Fruit fly (Drosophila melanogaster): Measurements from ENCODE around the gene CG10947.

The CG10947 gene

dm6 chr2L:20381329-20381728, 33.3 kb downstream of the CG10947 start:
- TF ChIP-seq psq (GFP tag; optimal IDR thresholded peaks at IDR 0.05) (no peak), Sp1 (GFP tag; optimal IDR thresholded peaks at IDR 0.05) (no peak), h (GFP tag; optimal IDR thresholded peaks at IDR 0.05) (no peak), Jra (GFP tag; optimal IDR thresholded peaks at IDR 0.05) (no peak), Dfd (GFP tag; optimal IDR thresholded peaks at IDR 0.05) (no peak), Rel (GFP tag; optimal IDR thresholded peaks at IDR 0.05) (no peak), Rel (tag; optimal IDR thresholded peaks at IDR 0.05) (no peak), Mio (GFP tag; optimal IDR thresholded peaks at IDR 0.05) (no peak), sage (GFP tag; optimal IDR thresholded peaks at IDR 0.05) (no peak), sv (GFP tag; optimal IDR thresholded peaks at IDR 0.05) (no peak), jim (GFP tag; optimal IDR thresholded peaks at IDR 0.05) (no peak), pan (optimal IDR thresholded peaks at IDR 0.05) (no peak), Abd-B (GFP tag; optimal IDR thresholded peaks at IDR 0.05) (no peak), Dif (GFP tag; optimal IDR thresholded peaks at IDR 0.05; ENCODE audit: partially characterized antibody) (no peak), rgr (GFP tag; optimal IDR thresholded peaks at IDR 0.05) (no peak), usp (GFP tag; optimal IDR thresholded peaks at IDR 0.05) (no peak), br (GFP tag; optimal IDR thresholded peaks at IDR 0.05) (no peak), HLH106 (tag; optimal IDR thresholded peaks at IDR 0.05) (no peak), Hr83 (GFP tag; optimal IDR thresholded peaks at IDR 0.05; ENCODE audit: poor library complexity, severe bottlenecking) (no peak), CG9705 (GFP tag; optimal IDR thresholded peaks at IDR 0.05) (no peak), Vsx2 (GFP tag; optimal IDR thresholded peaks at IDR 0.05; ENCODE audit: partially characterized antibody) (no peak)

- no peak for TF ChIP-seq CG9705 (GFP tag; optimal IDR thresholded peaks at IDR 0.05)
- TF ChIP-seq Hr83 (GFP tag; optimal IDR thresholded peaks at IDR 0.05; ENCODE audit: poor library complexity, severe bottlenecking), result no peak
- no peak for TF ChIP-seq sage (GFP tag; optimal IDR thresholded peaks at IDR 0.05)
- no peak for TF ChIP-seq GATAd (GFP tag; optimal IDR thresholded peaks at IDR 0.05)
- TF ChIP-seq Dfd (GFP tag; optimal IDR thresholded peaks at IDR 0.05), result no peak
- no peak for TF ChIP-seq N (GFP tag; optimal IDR thresholded peaks at IDR 0.05)
- no peak for TF ChIP-seq Hr78 (GFP tag; optimal IDR thresholded peaks at IDR 0.05)
- TF ChIP-seq brk (GFP tag; optimal IDR thresholded peaks at IDR 0.05), result no peak
- TF ChIP-seq Abd-B (GFP tag; optimal IDR thresholded peaks at IDR 0.05), result no peak
These were observed 40.5 kb downstream of the CG10947 start, which contains the start of gene Ugt37A1 for dm6 chr2L:20374054-20374507. Gene Ugt37A1 (minus strand): TSS chr2L:20374104.

dm6 chr2L:20371451-20371850, 43.1 kb downstream of the CG10947 start:
- TF ChIP-seq pan (optimal IDR thresholded peaks at IDR 0.05) (no peak), usp (GFP tag; optimal IDR thresholded peaks at IDR 0.05) (no peak), h (GFP tag; optimal IDR thresholded peaks at IDR 0.05) (no peak), ey (GFP tag; optimal IDR thresholded peaks at IDR 0.05) (no peak), Mio (GFP tag; optimal IDR thresholded peaks at IDR 0.05) (no peak), Sp1 (GFP tag; optimal IDR thresholded peaks at IDR 0.05) (no peak), Myc (optimal IDR thresholded peaks at IDR 0.05) (no peak), lola (GFP tag; optimal IDR thresholded peaks at IDR 0.05) (no peak), dl (GFP tag; optimal IDR thresholded peaks at IDR 0.05; ENCODE audit: insufficient read depth in 1 of 2, partially characterized antibody in 2 of 2) (no peak), Abd-B (GFP tag; optimal IDR thresholded peaks at IDR 0.05) (no peak), Hnf4 (GFP tag; optimal IDR thresholded peaks at IDR 0.05) (no peak), CrebA (GFP tag; optimal IDR thresholded peaks at IDR 0.05; ENCODE audit: borderline replicate concordance) (no peak), fru (GFP tag; optimal IDR thresholded peaks at IDR 0.05) (no peak), OdsH (GFP tag; optimal IDR thresholded peaks at IDR 0.05) (no peak), Rel (GFP tag; optimal IDR thresholded peaks at IDR 0.05) (no peak), Rel (tag; optimal IDR thresholded peaks at IDR 0.05) (no peak), foxo (GFP tag; optimal IDR thresholded peaks at IDR 0.05) (no peak), dsf (GFP tag; optimal IDR thresholded peaks at IDR 0.05; ENCODE audit: borderline replicate concordance) (no peak)

dm6 chr2L:20370151-20370550, 44.4 kb downstream of the CG10947 start:
- TF ChIP-seq Vsx2 (GFP tag; optimal IDR thresholded peaks at IDR 0.05; ENCODE audit: partially characterized antibody) (no peak), br (GFP tag; optimal IDR thresholded peaks at IDR 0.05) (no peak), fru (GFP tag; optimal IDR thresholded peaks at IDR 0.05) (no peak), Jra (GFP tag; optimal IDR thresholded peaks at IDR 0.05) (no peak), Dfd (GFP tag; optimal IDR thresholded peaks at IDR 0.05) (no peak), tai (GFP tag; optimal IDR thresholded peaks at IDR 0.05) (no peak), pan (optimal IDR thresholded peaks at IDR 0.05) (no peak), jim (GFP tag; optimal IDR thresholded peaks at IDR 0.05) (no peak), CG9705 (GFP tag; optimal IDR thresholded peaks at IDR 0.05) (no peak), usp (GFP tag; optimal IDR thresholded peaks at IDR 0.05) (no peak), Mio (GFP tag; optimal IDR thresholded peaks at IDR 0.05) (no peak), psq (GFP tag; optimal IDR thresholded peaks at IDR 0.05) (no peak), brk (GFP tag; optimal IDR thresholded peaks at IDR 0.05) (no peak)
